Worm (Caenorhabditis elegans): ENCODE results near the gene C16C8.19.
"Not testable (repeated sequence)": the region's sequence is repeated elsewhere in the genome, so short reads cannot be mapped to it uniquely, and the experiment has no call there.

C16C8.19 gene

ce11 chrII:3448776-3449280 is 9.5 kb upstream of the C16C8.19 start, which contains the start of gene C16C8.25:
TSS of gene C16C8.25 (plus strand) at chrII:3449230.
- no peak for TF ChIP-seq sma-9 (GFP tag; optimal IDR thresholded peaks at IDR 0.05)
- TF ChIP-seq sma-9 (tag; optimal IDR thresholded peaks at IDR 0.05) = no peak
- no peak for TF ChIP-seq ceh-16 (tag; optimal IDR thresholded peaks at IDR 0.05)
- no peak for TF ChIP-seq nhr-23 (tag; optimal IDR thresholded peaks at IDR 0.05)
- no peak for TF ChIP-seq elt-1 (tag; optimal IDR thresholded peaks at IDR 0.05)

ce11 chrII:3449514-3449913 is 8.8 kb upstream of the C16C8.19 start, which contains the start of gene C16C8.14:
TSS of gene C16C8.14 (plus strand) at chrII:3449814.
- TF ChIP-seq nhr-11, ceh-16, unc-39 (tag; optimal IDR thresholded peaks at IDR 0.05): not testable (repeated sequence)

- TF ChIP-seq zag-1 (tag; optimal IDR thresholded peaks at IDR 0.05) (no peak), egl-27 (tag; optimal IDR thresholded peaks at IDR 0.05) (no peak), unc-39 (tag; optimal IDR thresholded peaks at IDR 0.05) (no peak), ceh-82 (tag; optimal IDR thresholded peaks at IDR 0.05) (no peak), elt-1 (tag; optimal IDR thresholded peaks at IDR 0.05) (no peak), mab-5 (tag; optimal IDR thresholded peaks at IDR 0.05) (no peak), ztf-1 (GFP tag; conservative IDR thresholded peaks at IDR 0.05) (no peak), nhr-10 (tag; optimal IDR thresholded peaks at IDR 0.05) (no peak), Y55F3AM.14 (GFP tag; optimal IDR thresholded peaks at IDR 0.05) (no peak), sma-9 (GFP tag; optimal IDR thresholded peaks at IDR 0.05) (no peak), sma-9 (tag; optimal IDR thresholded peaks at IDR 0.05) (no peak), sma-3 (GFP tag; optimal IDR thresholded peaks at IDR 0.05) (no peak), nhr-237 (tag; optimal IDR thresholded peaks at IDR 0.05) (no peak), ZK546.5 (tag; optimal IDR thresholded peaks at IDR 0.05) (no peak), snpc-4 (tag; optimal IDR thresholded peaks at IDR 0.05) (no peak), gmeb-1 (tag; optimal IDR thresholded peaks at IDR 0.05) (no peak), F13H6.1 (tag; optimal IDR thresholded peaks at IDR 0.05) (no peak), lsy-2 (tag; optimal IDR thresholded peaks at IDR 0.05) (no peak), nhr-21 (tag; optimal IDR thresholded peaks at IDR 0.05) (no peak), mbf-1 (tag; optimal IDR thresholded peaks at IDR 0.05) (no peak)
Measured at ce11 chrII:3452421-3452820, 5.9 kb upstream of the C16C8.19 start, which contains the start of gene C16C8.12. TSS of gene C16C8.12 (plus strand) at chrII:3452721.

- no peak for TF ChIP-seq ceh-16 (tag; optimal IDR thresholded peaks at IDR 0.05)
- TF ChIP-seq R02D3.7 (tag; optimal IDR thresholded peaks at IDR 0.05) = no peak
- no peak for TF ChIP-seq nhr-6 (tag; optimal IDR thresholded peaks at IDR 0.05)
- TF ChIP-seq mbf-1 (tag; optimal IDR thresholded peaks at IDR 0.05) = no peak
- no peak for TF ChIP-seq nhr-12 (tag; optimal IDR thresholded peaks at IDR 0.05)
Measured at ce11 chrII:3453521-3453920, 4.8 kb upstream of the C16C8.19 start, which contains the start of gene C16C8.11. TSS of gene C16C8.11 (plus strand) at chrII:3453708.

DNA sequence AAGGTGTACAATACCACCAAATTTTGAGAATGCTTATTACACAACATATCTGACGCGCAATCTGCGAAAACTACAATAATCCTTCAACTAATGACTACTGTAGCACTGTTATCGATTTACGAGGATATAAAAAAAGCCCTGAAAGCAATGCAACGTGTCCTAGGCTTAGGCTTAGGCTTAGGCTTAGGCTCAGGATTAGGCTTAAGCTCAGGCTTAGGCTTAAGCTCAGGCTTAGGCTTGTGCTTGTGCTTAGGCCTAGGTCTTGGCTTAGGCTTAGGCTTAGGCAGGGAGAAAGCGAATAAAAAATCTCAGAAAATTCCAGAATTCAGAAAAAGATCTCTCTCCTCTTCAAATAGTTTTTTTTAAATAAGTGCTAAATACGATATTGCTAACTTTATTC is 912 bp downstream of the C16C8.19 start:
- TF ChIP-seq gmeb-1 (tag; optimal IDR thresholded peaks at IDR 0.05) (no peak), zag-1 (tag; optimal IDR thresholded peaks at IDR 0.05) (no peak), sem-4 (tag; optimal IDR thresholded peaks at IDR 0.05) (no peak), ztf-4 (tag; optimal IDR thresholded peaks at IDR 0.05) (no peak), ceh-16 (tag; optimal IDR thresholded peaks at IDR 0.05) (no peak)

- TF ChIP-seq unc-55 (GFP tag; optimal IDR thresholded peaks at IDR 0.05) (no peak), ztf-1 (GFP tag; conservative IDR thresholded peaks at IDR 0.05) (no peak), mbf-1 (tag; optimal IDR thresholded peaks at IDR 0.05) (no peak), unc-39 (tag; optimal IDR thresholded peaks at IDR 0.05) (no peak)
Measured at ce11 chrII:3460048-3460447, 1.8 kb downstream of the C16C8.19 start, which contains the start of gene C16C8.7. TSS of gene C16C8.7 (minus strand) at chrII:3460148.

- TF ChIP-seq nhr-21 (tag; optimal IDR thresholded peaks at IDR 0.05) (no peak), sma-9 (GFP tag; optimal IDR thresholded peaks at IDR 0.05) (no peak), sma-9 (tag; optimal IDR thresholded peaks at IDR 0.05) (no peak), lin-13 (GFP tag; optimal IDR thresholded peaks at IDR 0.05) (no peak), ZK546.5 (tag; optimal IDR thresholded peaks at IDR 0.05) (no peak), ceh-16 (tag; optimal IDR thresholded peaks at IDR 0.05) (no peak), aly-2 (tag; optimal IDR thresholded peaks at IDR 0.05) (no peak), mdl-1 (tag; optimal IDR thresholded peaks at IDR 0.05) (no peak), lin-11 (tag; optimal IDR thresholded peaks at IDR 0.05) (no peak), ztf-4 (tag; optimal IDR thresholded peaks at IDR 0.05) (no peak), egl-27 (tag; optimal IDR thresholded peaks at IDR 0.05) (no peak), lin-39 (tag; optimal IDR thresholded peaks at IDR 0.05) (no peak), snpc-4 (tag; optimal IDR thresholded peaks at IDR 0.05) (no peak), ztf-1 (GFP tag; conservative IDR thresholded peaks at IDR 0.05) (no peak), F13H6.1 (tag; optimal IDR thresholded peaks at IDR 0.05) (no peak), lsy-2 (tag; optimal IDR thresholded peaks at IDR 0.05) (no peak), fos-1 (tag; optimal IDR thresholded peaks at IDR 0.05) (no peak)
Measured at ce11 chrII:3461586-3461985, 3.3 kb downstream of the C16C8.19 start, which contains the start of gene C16C8.8. TSS of gene C16C8.8 (minus strand) at chrII:3461686.

Data from whole organism, L2 larva.